Worm (Caenorhabditis elegans) whole organism, L4/young adult: Measurements from ENCODE around the gene coq-8.
A peak's percentile ranks its signal among the peaks of the same experiment; 100 is the strongest.

Experiments
- W03F9.2 ChIP-seq: fragments of 150-350 bp; optimal IDR thresholded peaks from 2 replicates; lab custom pipeline; 2014; ENCODE audit warnings: missing biosample characterization, missing genetic modification characterization
- dao-5 ChIP-seq: sonication (generic microtip); optimal IDR thresholded peaks from 2 replicates; lab custom pipeline; 2016; ENCODE audit warnings: missing genotype, missing genetic modification characterization, moderate library complexity, missing compliant biosample characterization
- him-1 ChIP-seq: sonication (generic microtip); optimal IDR thresholded peaks from 2 replicates; lab custom pipeline; 2016; ENCODE audit warnings: missing genotype, missing genetic modification reagents, missing genetic modification characterization, missing compliant biosample characterization

coq-8 gene

ce11 chrIII:4910956-4911355 lies 47.7 kb downstream of the coq-8 start, which contains the start of gene F26F4.2:
TSS of gene F26F4.2 (plus strand) at chrIII:4911256.
- no peak for TF ChIP-seq him-1 (tag; lab: Kevin White, UChicago)
- TF ChIP-seq dao-5 (tag; lab: Kevin White, UChicago) = no peak

ce11 chrIII:4912317-4912716 lies 49.1 kb downstream of the coq-8 start, which contains the start of the genes F26F4.9 and cee-1:
TSS of gene F26F4.9 (minus strand) at chrIII:4912521.
TSS of gene cee-1 (plus strand) at chrIII:4912699.
- TF ChIP-seq him-1 (tag; lab: Kevin White, UChicago) = no peak
- peak; percentile 52 for TF ChIP-seq W03F9.2 (tag; lab: Kevin White, UChicago)

- TF ChIP-seq W03F9.2 (tag; lab: Kevin White, UChicago) (no peak), him-1 (tag; lab: Kevin White, UChicago) (no peak), dao-5 (tag; lab: Kevin White, UChicago) (no peak)
Measured at ce11 chrIII:4913736-4914135, 50.5 kb downstream of the coq-8 start.
